Worm (Caenorhabditis elegans) whole organism, late embryonic: ENCODE measurements around the gene tbx-8.

ENCODE experiments used
- ama-1 ChIP-seq: fragments of 150-350 bp; optimal IDR thresholded peaks from 2 replicates; lab custom pipeline; 2014
- ceh-31 ChIP-seq: sonication (generic microtip); optimal IDR thresholded peaks from 2 replicates; lab custom pipeline; 2016; ENCODE audit warnings: missing genetic modification characterization, missing compliant biosample characterization
- ceh-48 ChIP-seq: sonication (generic microtip); optimal IDR thresholded peaks from 2 replicates; lab custom pipeline; 2016; ENCODE audit warnings: missing genetic modification characterization, inconsistent platforms, missing compliant biosample characterization
- ceh-9 ChIP-seq: sonication (generic microtip); optimal IDR thresholded peaks from 2 replicates; lab custom pipeline; 2016; ENCODE audit warnings: mild to moderate bottlenecking, missing genetic modification characterization, inconsistent platforms, missing compliant biosample characterization
- fkh-10 ChIP-seq: fragments of 150-350 bp; optimal IDR thresholded peaks from 2 replicates; lab custom pipeline; 2014; ENCODE audit warnings: missing biosample characterization, missing genetic modification reagents, missing genetic modification characterization
- gmeb-2 ChIP-seq: sonication (generic microtip); optimal IDR thresholded peaks from 2 replicates; lab custom pipeline; 2016; ENCODE audit warnings: missing genetic modification characterization, inconsistent platforms, missing compliant biosample characterization
- lin-11 ChIP-seq: fragments of 200-800 bp; sonication (Bioruptor generic); optimal IDR thresholded peaks from 2 replicates; lab custom pipeline; 2018; ENCODE audit warnings: mild to moderate bottlenecking, missing genetic modification characterization, missing compliant biosample characterization
- nhr-11 ChIP-seq: fragments of 150-350 bp; optimal IDR thresholded peaks from 2 replicates; lab custom pipeline; 2014; ENCODE audit warnings: missing biosample characterization, missing genetic modification characterization
- pqm-1 ChIP-seq: sonication (generic microtip); optimal IDR thresholded peaks from 2 replicates; lab custom pipeline; 2016; ENCODE audit warnings: missing genetic modification characterization, missing compliant biosample characterization
- ref-2 ChIP-seq: sonication (generic microtip); optimal IDR thresholded peaks from 2 replicates; lab custom pipeline; 2016; ENCODE audit warnings: missing genetic modification characterization, missing compliant biosample characterization
- rnt-1 ChIP-seq: sonication (generic microtip); optimal IDR thresholded peaks from 2 replicates; lab custom pipeline; 2016; ENCODE audit warnings: missing genetic modification characterization, missing compliant biosample characterization
- tbx-2 ChIP-seq: sonication (generic microtip); optimal IDR thresholded peaks from 2 replicates; lab custom pipeline; 2016; ENCODE audit warnings: missing genetic modification characterization, missing compliant biosample characterization

DNA sequence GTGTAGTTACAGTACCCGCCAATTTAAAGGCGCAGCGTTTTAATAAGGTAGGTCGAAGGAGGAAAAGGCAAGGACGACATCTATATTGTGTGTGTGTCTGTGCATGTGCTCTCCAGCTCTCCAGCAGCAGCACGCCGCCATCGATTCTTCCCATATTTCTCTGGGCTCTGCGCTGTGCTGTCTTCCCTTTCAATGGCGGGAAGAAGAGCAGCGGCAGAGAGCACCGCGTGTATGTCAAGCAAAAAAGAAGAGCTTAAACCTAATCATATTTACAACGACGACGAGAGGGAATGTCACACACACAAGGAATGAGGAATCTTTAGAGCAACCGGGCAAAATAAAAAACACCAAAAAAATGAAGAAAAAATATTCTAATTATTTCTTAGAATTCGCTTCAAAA, 51.8 kb downstream of the tbx-8 start:
- TF ChIP-seq lin-11 (tag; lab: Kevin White, UChicago) (no peak), rnt-1 (tag; lab: Kevin White, UChicago) (no peak), tbx-2 (tag; lab: Kevin White, UChicago) (no peak), ceh-31 (tag; lab: Kevin White, UChicago) (no peak), fkh-10 (GFP tag; lab: Kevin White, UChicago) (no peak), pqm-1 (tag; lab: Kevin White, UChicago) (no peak), ceh-9 (tag; lab: Kevin White, UChicago) (no peak), ref-2 (tag; lab: Kevin White, UChicago) (no peak), ama-1 (no peak), ceh-48 (peak; percentile 72), nhr-11 (tag; lab: Kevin White, UChicago) (no peak), gmeb-2 (tag; lab: Kevin White, UChicago) (no peak)
